Fruit fly (Drosophila melanogaster): ENCODE data around the gene srl.
A peak's percentile ranks its signal among the peaks of the same experiment; 100 is the strongest.

DNA sequence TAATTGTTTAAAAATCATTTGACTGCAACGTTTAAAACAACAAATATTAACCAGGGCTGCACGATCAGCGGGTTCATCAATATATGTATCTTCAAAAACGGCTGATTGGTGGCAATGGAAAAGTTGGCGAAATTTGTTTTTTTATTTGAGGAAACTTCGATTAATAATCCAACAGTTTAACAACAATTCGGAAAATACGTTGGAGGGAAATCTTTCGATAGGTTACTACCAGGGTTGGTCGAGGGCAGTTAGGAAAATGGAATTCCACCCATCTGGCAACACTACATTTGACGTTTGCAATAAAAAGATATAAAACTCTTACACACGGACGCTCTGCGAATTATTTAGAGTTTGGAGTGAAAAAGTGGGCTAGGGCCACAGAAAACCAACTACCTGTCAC, 8.0 kb upstream of the srl start, which contains the start of the genes Lipt2 and CG14650:
- TF ChIP-seq Hr78 (GFP tag; optimal IDR thresholded peaks at IDR 0.05) (no peak), GATAd (GFP tag; optimal IDR thresholded peaks at IDR 0.05) (no peak), usp (GFP tag; optimal IDR thresholded peaks at IDR 0.05) (no peak), foxo (GFP tag; optimal IDR thresholded peaks at IDR 0.05) (peak in 1 of 2 experiments; percentile 79), lola (GFP tag; optimal IDR thresholded peaks at IDR 0.05) (no peak)
